Fruit fly (Drosophila melanogaster): ENCODE measurements around the gene CG14341.
A peak's percentile ranks its signal among the peaks of the same experiment; 100 is the strongest.

Gene CG14341

DNA sequence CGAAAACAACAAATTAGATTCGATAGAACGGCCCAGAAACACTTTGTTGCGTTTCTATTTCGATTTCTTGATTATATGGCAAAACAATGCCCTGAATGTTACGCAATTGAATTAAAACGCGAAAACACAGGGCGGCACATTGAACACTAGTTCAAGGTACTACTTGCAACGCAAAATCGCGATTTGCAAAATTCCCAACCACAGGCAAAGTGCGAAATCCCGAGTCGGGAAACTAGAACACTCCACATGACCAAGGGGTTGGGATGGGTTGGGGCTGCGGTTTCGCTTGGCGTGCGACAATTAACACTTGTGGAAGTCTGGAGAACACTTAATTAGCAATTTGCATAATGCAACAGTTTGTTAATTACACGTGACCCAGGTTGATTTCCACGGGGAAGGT is 42.0 kb upstream of the CG14341 start:
- TF ChIP-seq Ets96B (tag; optimal IDR thresholded peaks at IDR 0.05) = no peak
- TF ChIP-seq CG10669 (GFP tag; optimal IDR thresholded peaks at IDR 0.05) = peak; percentile 5

DNA sequence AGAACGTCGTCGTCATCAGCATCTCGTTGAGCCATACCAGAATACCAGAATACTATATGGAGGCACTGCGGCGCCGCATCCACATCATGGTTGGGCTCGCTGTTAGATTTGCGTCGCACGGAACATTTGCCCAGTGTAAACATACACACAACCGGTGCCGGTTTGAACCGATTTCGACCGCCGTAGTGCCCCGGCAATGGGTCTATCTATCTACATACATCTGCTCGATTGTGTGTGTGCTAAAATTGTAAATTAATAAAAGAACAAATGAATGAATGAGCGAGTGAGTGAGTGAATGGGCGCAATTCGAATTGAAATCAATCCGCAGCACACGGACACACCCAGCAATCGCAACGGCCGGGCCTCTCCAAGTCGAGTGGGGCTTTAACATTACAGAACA is 40.9 kb upstream of the CG14341 start:
- TF ChIP-seq CG31627 (GFP tag; optimal IDR thresholded peaks at IDR 0.05) (no peak), Gug (GFP tag; IDR thresholded peaks at IDR 0.05) (no peak), dsx (GFP tag; optimal IDR thresholded peaks at IDR 0.05; ENCODE audit: poor library complexity, severe bottlenecking) (no peak), CG11762 (GFP tag; optimal IDR thresholded peaks at IDR 0.05; ENCODE audit: insufficient read depth) (no peak), CG1621 (tag; optimal IDR thresholded peaks at IDR 0.05) (no peak), topi (GFP tag; optimal IDR thresholded peaks at IDR 0.05) (no peak), lz (GFP tag; optimal IDR thresholded peaks at IDR 0.05) (no peak), fkh (GFP tag; optimal IDR thresholded peaks at IDR 0.05) (peak; percentile 82), CG16779 (tag; optimal IDR thresholded peaks at IDR 0.05) (peak; percentile 45), CG15336 (GFP tag; IDR thresholded peaks at IDR 0.05) (no peak), CG3919 (GFP tag; optimal IDR thresholded peaks at IDR 0.05) (no peak), achi (GFP tag; optimal IDR thresholded peaks at IDR 0.05) (no peak), svp (GFP tag) (peak; percentile 2), vri (GFP tag; optimal IDR thresholded peaks at IDR 0.05) (no peak), CG8119 (GFP tag; IDR thresholded peaks at IDR 0.05) (no peak), Met (GFP tag; optimal IDR thresholded peaks at IDR 0.05) (no peak), CG4318 (GFP tag; optimal IDR thresholded peaks at IDR 0.05) (no peak), Eip78C (GFP tag) (no peak), CG34406 (GFP tag; optimal IDR thresholded peaks at IDR 0.05) (no peak), Eip75B (GFP tag; optimal IDR thresholded peaks at IDR 0.05) (no peak), net (GFP tag; optimal IDR thresholded peaks at IDR 0.05) (no peak), CG10631 (GFP tag; optimal IDR thresholded peaks at IDR 0.05) (no peak), CG7368 (GFP tag; optimal IDR thresholded peaks at IDR 0.05) (no peak), Lpt (GFP tag; optimal IDR thresholded peaks at IDR 0.05) (no peak)

DNA sequence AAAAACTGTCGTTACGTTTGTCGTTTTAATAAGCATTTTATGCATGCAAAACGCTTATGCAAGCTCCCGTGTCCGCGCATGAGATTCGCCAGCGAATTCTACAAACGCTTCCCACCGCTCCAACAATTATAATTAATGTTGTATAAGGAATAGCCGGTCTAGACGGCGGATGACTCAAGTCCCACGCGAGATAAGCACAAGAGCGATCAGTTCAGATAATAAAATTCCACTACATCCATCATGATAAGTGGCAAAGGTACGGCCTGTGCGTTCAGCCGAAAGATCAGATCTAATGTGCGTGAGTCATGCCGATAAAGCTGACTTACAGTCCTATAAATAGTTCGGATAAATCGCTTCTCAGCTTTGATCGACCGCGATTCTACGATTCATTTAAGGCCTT is 39.8 kb upstream of the CG14341 start:
- peak; percentile 66 for TF ChIP-seq svp (GFP tag)
- no peak for TF ChIP-seq CG6163 (GFP tag; IDR thresholded peaks at IDR 0.05)

DNA sequence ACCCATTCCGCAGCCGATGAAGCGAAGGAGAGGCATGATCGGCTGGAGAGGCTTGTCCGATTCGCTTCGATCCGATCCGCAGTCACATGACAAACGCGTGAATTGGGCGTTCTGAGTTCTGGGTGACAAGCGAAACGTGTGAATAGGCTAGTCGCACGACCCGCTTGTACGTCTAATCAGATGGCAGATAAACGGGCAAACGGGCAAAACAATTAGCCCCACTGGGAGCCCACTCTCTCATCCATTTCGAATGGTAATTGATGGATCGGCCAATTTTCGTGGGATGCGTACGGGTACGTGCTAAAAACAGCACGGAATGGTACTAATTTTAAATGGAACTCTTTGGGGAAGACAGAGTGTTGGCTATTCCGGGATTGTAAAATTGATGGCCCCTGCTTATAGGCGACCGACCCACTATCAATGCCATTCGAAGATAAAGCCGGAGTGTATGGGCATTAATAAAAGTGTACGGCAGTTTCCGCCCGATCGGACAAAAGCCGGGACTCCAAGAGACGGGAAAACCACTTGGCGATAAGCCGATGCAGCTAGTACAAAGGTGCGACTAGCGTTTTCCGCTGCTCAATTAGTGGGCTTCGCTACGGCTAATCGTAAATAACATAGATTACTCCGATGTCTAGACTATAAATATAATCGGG is 38.7 kb upstream of the CG14341 start:
- TF ChIP-seq Sox14 (GFP tag; optimal IDR thresholded peaks at IDR 0.05) (no peak), Lpt (GFP tag; optimal IDR thresholded peaks at IDR 0.05) (no peak), CG1621 (tag; optimal IDR thresholded peaks at IDR 0.05) (no peak), achi (GFP tag; optimal IDR thresholded peaks at IDR 0.05) (no peak), fkh (GFP tag; optimal IDR thresholded peaks at IDR 0.05) (no peak), lz (GFP tag; optimal IDR thresholded peaks at IDR 0.05) (no peak), esn (GFP tag; optimal IDR thresholded peaks at IDR 0.05) (no peak), ss (GFP tag; optimal IDR thresholded peaks at IDR 0.05) (no peak), Gug (GFP tag; IDR thresholded peaks at IDR 0.05) (no peak), Blimp-1 (GFP tag; optimal IDR thresholded peaks at IDR 0.05) (no peak), Sox15 (GFP tag; optimal IDR thresholded peaks at IDR 0.05) (no peak), OdsH (GFP tag; optimal IDR thresholded peaks at IDR 0.05) (no peak), CG6792 (GFP tag; optimal IDR thresholded peaks at IDR 0.05) (no peak)

DNA sequence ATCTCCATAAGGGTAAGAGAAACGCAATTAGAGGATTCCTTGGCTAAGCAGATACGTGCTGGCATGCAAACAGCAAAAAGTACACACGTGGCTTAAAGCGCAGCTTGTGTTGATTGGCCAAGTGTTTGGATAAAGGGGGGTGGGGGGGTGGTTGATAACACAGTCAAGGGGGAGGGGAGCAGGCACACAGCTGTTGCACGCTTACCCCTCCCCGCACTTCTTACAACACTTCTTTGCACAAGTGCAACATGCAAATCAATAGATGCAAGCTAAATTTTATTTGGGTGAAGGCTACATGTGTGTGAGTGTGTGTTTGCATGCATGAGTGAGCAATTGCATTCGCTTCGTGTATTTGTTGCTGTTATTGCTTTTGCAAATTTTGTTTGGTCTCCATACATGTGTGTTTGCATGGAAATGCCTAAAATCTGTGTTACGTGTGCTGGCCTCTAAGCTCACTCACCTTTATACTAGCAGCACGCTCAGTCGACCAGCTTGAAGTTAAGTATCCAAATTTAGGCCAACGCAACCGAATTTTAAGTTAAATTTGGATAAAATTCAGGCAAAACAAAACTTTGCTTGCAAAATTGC is 37.9 kb upstream of the CG14341 start:
- TF ChIP-seq eg (GFP tag; IDR thresholded peaks at IDR 0.05) (peak; percentile 46; the same call in 1 of the 3 replicates), Sox102F (GFP tag; optimal IDR thresholded peaks at IDR 0.05) (no peak), dac (GFP tag; optimal IDR thresholded peaks at IDR 0.05) (no peak), fkh (GFP tag; optimal IDR thresholded peaks at IDR 0.05) (peak; percentile 29)
